Worm (Caenorhabditis elegans) whole organism, L4/young adult: ENCODE measurements around the gene Y48B6A.5.

Experiments used
- W03F9.2 ChIP-seq: fragments of 150-350 bp; optimal IDR thresholded peaks from 2 replicates; lab custom pipeline; 2014; ENCODE audit warnings: missing biosample characterization, missing genetic modification characterization
- dao-5 ChIP-seq: sonication (generic microtip); optimal IDR thresholded peaks from 2 replicates; lab custom pipeline; 2016; ENCODE audit warnings: missing genotype, missing genetic modification characterization, moderate library complexity, missing compliant biosample characterization
- him-1 ChIP-seq: sonication (generic microtip); optimal IDR thresholded peaks from 2 replicates; lab custom pipeline; 2016; ENCODE audit warnings: missing genotype, missing genetic modification reagents, missing genetic modification characterization, missing compliant biosample characterization

Gene Y48B6A.5

DNA sequence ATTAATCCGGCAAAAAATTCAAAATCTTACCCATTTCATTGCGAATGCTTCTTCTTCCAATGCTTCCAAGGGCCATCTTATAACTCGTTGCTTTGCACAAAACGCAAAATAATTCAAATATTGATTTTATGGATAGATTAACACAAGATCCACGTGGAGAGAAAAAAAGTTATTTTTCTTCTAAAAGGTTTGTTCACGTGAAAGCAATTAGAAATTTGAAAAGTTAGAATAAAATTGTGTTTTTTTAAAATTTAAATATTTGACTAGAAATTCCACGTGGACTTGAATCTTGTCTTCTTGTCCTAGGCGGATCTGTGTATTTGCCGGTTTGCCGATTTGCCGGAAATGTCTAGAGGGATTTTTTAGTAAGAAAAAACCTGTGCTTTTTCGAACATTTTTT is at the start of gene Y48B6A.5:
Y48B6A.5 (minus strand) TSS at position 101 of the 400 bp plus-strand sequence.
- TF ChIP-seq him-1 (tag; lab: Kevin White, UChicago) (no peak), dao-5 (tag; lab: Kevin White, UChicago) (no peak), W03F9.2 (tag; lab: Kevin White, UChicago) (no peak)

- TF ChIP-seq W03F9.2 (tag; lab: Kevin White, UChicago) (no peak), dao-5 (tag; lab: Kevin White, UChicago) (no peak), him-1 (tag; lab: Kevin White, UChicago) (no peak)
Observed at ce11 chrII:14218142-14218541, 43.1 kb upstream of the Y48B6A.5 start.

- TF ChIP-seq dao-5 (tag; lab: Kevin White, UChicago) (no peak), him-1 (tag; lab: Kevin White, UChicago) (no peak), W03F9.2 (tag; lab: Kevin White, UChicago) (no peak)
Observed at ce11 chrII:14214109-14214508, 39.1 kb upstream of the Y48B6A.5 start, which contains the start of gene Y48B6A.10. Y48B6A.10 (plus strand) TSS chrII:14214409.

ce11 chrII:14211118-14211517 is 36.1 kb upstream of the Y48B6A.5 start, which contains the start of gene hot-7:
hot-7 (plus strand) TSS chrII:14211418.
- TF ChIP-seq W03F9.2 (tag; lab: Kevin White, UChicago), result no peak
- TF ChIP-seq dao-5 (tag; lab: Kevin White, UChicago), result no peak
- TF ChIP-seq him-1 (tag; lab: Kevin White, UChicago), result no peak

DNA sequence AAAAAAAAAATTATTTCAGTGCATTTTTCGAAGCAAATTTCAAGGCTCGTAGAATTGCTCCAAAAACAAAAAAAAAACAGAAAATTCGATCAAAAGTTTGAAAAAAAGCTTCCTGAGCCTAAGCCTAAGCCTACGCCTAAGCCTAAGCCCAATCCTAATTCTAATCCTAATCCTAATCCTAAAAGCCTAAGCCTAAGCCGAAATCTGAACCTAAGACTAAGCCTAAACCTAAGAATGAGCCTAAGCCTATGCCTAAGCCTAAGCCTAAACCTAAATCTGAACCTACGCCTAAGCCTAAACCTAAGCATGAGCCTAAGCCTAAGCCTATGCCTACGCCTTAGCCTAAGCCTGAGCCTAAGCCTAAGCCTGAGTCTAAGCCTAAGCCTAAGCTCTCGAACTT is 31.2 kb upstream of the Y48B6A.5 start:
- TF ChIP-seq him-1 (tag; lab: Kevin White, UChicago), result no peak
- TF ChIP-seq dao-5 (tag; lab: Kevin White, UChicago), result no peak
- no peak for TF ChIP-seq W03F9.2 (tag; lab: Kevin White, UChicago)

DNA sequence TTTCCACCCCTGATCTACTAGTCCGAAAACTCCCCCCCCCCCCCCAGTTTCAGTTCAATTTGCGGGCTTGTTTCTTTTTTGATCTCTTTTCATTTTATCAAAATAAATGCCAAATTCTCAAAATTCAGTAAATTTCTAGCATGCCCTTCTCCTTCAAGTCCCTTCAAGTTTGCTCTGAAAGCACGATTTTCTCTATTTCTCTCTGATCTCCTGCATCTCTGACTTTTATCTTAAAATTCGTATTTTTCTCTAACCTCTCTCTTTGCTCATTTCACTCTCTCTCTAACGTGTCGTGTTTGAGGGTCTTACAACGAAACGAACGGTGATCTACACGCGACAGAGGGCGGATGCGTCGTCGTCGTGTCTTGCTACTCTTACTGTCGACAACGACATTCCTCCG is 30.3 kb upstream of the Y48B6A.5 start, which contains the start of gene ace-3:
ace-3 (plus strand) TSS at position 301 of the 400 bp plus-strand sequence.
- TF ChIP-seq W03F9.2 (tag; lab: Kevin White, UChicago) (no peak), dao-5 (tag; lab: Kevin White, UChicago) (no peak), him-1 (tag; lab: Kevin White, UChicago) (no peak)

- TF ChIP-seq dao-5 (tag; lab: Kevin White, UChicago) (no peak), him-1 (tag; lab: Kevin White, UChicago) (no peak), W03F9.2 (tag; lab: Kevin White, UChicago) (no peak)
Observed at ce11 chrII:14197499-14198096, 22.6 kb upstream of the Y48B6A.5 start, which contains the start of gene ace-4. ace-4 (plus strand) TSS chrII:14198046.

- TF ChIP-seq him-1 (tag; lab: Kevin White, UChicago) (no peak), W03F9.2 (tag; lab: Kevin White, UChicago) (no peak), dao-5 (tag; lab: Kevin White, UChicago) (no peak)
Observed at ce11 chrII:14195931-14196330, 20.9 kb upstream of the Y48B6A.5 start.

DNA sequence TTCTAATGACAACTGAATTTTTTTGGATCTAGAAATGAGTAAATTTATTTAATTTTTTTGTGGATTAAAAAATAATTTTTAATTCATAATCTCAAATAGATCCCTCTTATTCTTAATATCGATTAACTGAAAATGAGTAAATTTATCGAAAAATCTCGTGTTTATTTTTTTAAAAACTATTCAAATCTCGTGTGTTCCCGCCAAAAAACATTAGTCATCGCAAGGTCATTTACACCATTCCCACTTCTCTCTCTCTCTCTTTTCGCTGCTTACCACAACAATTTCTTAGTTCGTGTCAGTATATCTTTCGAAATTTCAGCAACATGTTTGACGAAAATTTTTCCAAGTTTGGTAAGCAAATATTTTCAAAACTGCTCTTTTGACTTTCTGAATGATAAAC is 12.5 kb upstream of the Y48B6A.5 start:
- no peak for TF ChIP-seq W03F9.2 (tag; lab: Kevin White, UChicago)
- TF ChIP-seq dao-5 (tag; lab: Kevin White, UChicago), result no peak
- no peak for TF ChIP-seq him-1 (tag; lab: Kevin White, UChicago)

DNA sequence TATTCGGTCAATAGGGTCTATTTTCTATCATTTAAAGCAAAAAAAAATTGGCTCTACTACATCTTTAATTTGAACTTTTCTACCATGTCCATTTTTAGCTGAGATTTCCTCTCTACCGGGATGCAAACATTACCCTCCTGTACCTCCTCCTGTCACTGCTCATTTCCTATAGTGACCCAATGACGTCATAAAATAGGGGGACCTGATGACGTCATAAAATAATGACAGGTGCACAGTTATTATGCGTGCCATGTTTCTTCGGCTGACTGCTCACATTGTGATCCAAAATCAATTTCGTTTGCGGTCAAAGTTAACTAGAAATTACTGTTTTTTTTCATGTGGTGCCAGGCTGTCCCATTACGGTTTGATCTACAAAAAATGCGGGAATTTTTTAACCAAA is 11.9 kb upstream of the Y48B6A.5 start:
- TF ChIP-seq him-1 (tag; lab: Kevin White, UChicago) (no peak), dao-5 (tag; lab: Kevin White, UChicago) (no peak), W03F9.2 (tag; lab: Kevin White, UChicago) (no peak)

DNA sequence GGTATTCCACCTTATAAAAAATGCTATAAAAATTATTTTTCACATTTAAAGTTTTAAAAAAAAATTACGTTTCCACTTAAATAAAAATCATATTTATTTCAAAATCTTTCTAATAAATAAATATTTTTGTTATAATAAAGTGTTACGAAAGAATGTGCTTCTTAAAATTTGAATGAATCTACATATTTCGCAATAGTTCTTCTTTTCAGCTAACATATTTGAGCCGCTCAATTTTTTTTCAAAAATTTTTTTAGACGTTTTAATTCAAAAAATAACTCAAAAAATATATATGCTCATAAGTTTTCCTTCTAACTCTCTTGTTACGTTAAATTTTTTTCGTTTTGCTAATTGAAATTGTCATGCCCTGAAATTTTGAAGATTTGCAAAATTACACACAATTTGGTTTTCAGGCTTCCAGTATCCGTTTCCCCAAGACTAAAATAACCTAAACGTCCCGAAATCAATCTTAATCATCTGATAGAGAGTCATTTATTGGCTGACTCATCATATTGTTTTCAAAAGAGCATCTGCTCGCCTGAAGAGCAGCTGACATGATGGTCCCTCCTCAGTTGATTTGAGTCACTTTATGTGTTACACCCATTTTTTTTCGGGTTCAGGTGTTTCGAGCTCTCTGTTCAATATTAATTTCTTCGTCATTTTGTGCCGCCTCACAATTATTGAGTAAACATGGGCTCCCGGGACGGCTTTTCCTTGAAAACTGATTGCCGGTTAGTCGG is 3.4 kb upstream of the Y48B6A.5 start, which contains the start of gene efhd-1:
efhd-1 (plus strand) TSS at position 582 of the 737 bp plus-strand sequence.
- TF ChIP-seq dao-5 (tag; lab: Kevin White, UChicago) (no peak), him-1 (tag; lab: Kevin White, UChicago) (no peak), W03F9.2 (tag; lab: Kevin White, UChicago) (no peak)

DNA sequence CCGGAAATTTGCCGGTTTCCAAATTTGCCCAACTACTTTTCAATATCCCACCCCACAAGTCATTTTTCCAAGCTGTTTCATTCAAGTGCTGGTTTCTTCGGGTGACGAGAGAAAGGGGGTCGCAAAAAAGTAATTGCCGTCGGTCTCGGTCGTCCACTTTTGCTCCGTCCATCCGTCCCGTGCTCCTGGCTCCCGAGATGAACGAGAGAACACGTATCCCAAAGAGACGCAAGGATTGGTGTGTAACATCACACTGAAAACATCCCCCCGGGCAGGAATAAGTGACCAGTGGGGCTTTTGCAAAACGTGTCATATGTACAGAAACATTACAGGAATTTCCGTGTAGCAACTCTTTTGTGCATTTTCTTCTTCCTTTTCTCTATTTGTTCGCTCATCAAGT is 1.6 kb upstream of the Y48B6A.5 start:
- TF ChIP-seq him-1 (tag; lab: Kevin White, UChicago) (no peak), W03F9.2 (tag; lab: Kevin White, UChicago) (no peak), dao-5 (tag; lab: Kevin White, UChicago) (no peak)

ce11 chrII:14173176-14173575 is 1.8 kb downstream of the Y48B6A.5 start:
- TF ChIP-seq dao-5 (tag; lab: Kevin White, UChicago) (no peak), him-1 (tag; lab: Kevin White, UChicago) (no peak), W03F9.2 (tag; lab: Kevin White, UChicago) (no peak)
